Fruit fly (Drosophila melanogaster) whole organism, prepupa: ENCODE results near the gene CG45676.

ENCODE experiments used
- CG10669 ChIP-seq: fragments of 200-800 bp; sonication (Bioruptor generic); optimal IDR thresholded peaks from 3 replicates; lab custom pipeline; 2018; ENCODE audit warnings: missing biosample characterization, mild to moderate bottlenecking, missing genetic modification characterization, moderate library complexity
- CG7368 ChIP-seq: fragments of 200-800 bp; sonication (Bioruptor generic); optimal IDR thresholded peaks from 3 replicates; lab custom pipeline; 2016; ENCODE audit warnings: missing biosample characterization, missing genetic modification characterization
- fd59A ChIP-seq: fragments of 200-800 bp; sonication (Bioruptor generic); optimal IDR thresholded peaks from 2 replicates; lab custom pipeline; 2017; ENCODE audit warnings: missing biosample characterization, mild to moderate bottlenecking, missing genetic modification characterization, missing genetic modification reagents
- lz ChIP-seq: fragments of 200-800 bp; sonication (Bioruptor generic); optimal IDR thresholded peaks from 3 replicates; lab custom pipeline; 2016; ENCODE audit warnings: missing biosample characterization, missing genetic modification characterization
- svp ChIP-seq: fragments of 200-800 bp; sonication (Bioruptor generic); peaks from one replicate; lab custom pipeline; 2016; ENCODE audit warnings: missing biosample characterization, missing genetic modification characterization

DNA sequence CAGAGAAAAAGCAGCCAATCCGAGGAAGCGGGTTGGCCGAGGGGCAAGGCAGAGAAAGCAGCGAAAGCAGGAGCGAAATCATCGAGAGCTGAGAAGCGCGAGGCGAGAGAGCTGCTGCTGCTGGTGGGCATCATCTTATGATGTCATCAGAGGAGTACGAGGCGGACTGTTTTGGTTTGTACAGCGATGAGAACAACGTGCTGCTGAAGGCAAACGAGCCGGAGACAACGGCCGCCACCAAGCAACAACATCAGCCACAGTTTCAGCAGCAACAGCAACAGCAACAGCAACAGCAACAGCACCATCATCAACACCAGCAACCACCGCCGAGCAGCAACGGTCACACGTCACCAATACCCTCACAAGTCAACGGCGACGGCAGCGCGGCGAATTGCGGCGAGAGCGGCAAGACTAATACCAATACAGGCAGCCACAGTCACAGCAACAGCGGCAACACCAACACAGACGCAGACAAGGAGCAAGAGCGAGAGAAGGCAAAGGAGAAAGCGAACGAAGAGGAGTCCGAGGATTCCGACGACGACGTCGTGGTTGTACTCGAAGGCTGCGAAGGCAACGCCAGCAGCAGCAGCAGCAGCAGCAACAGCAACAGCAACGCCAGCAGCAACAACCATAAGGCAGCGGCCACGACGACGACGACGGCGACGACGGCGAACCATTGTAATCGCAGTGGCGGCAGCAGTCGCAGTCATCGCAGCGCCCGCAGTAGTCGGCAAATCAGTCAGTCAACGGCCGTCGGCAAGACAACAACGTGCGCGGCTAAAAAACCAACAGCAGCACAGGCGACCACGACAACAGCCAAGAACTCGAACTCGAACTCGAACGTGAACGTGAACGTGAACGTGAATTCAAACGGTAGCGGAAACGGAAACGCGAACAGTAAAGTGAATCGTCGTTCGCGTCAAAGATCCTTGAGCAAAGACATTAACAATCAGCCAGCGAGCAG, 46.4 kb upstream of the CG45676 start:
- TF ChIP-seq CG7368 (GFP tag; lab: Kevin White, UChicago) (no peak), CG10669 (no peak), svp (GFP tag; lab: Kevin White, UChicago) (peak; percentile 60), lz (GFP tag; lab: Kevin White, UChicago) (no peak), fd59A (GFP tag; lab: Kevin White, UChicago) (no peak)
